Worm (Caenorhabditis elegans): ENCODE data around the gene K10F12.7.

ce11 chrIII:345503-345902 is 36.9 kb downstream of the K10F12.7 start:
- TF ChIP-seq nhr-237 (tag; optimal IDR thresholded peaks at IDR 0.05): no peak
- no peak for TF ChIP-seq snpc-4 (tag; optimal IDR thresholded peaks at IDR 0.05)
- TF ChIP-seq elt-1 (tag; optimal IDR thresholded peaks at IDR 0.05; ENCODE audit: borderline replicate concordance, insufficient read depth): no peak
- TF ChIP-seq lin-13 (tag; optimal IDR thresholded peaks at IDR 0.05): no peak
